Fruit fly (Drosophila melanogaster): ENCODE data around the gene Las.

Gene Las

dm6 chr3L:20444815-20445519 is 12.8 kb upstream of the Las start (continued):
- TF ChIP-seq CG43689 (GFP tag; IDR thresholded peaks at IDR 0.05) (peak; percentile 76), CG12155 (GFP tag; optimal IDR thresholded peaks at IDR 0.05) (peak; percentile 56), CG34224 (GFP tag; IDR thresholded peaks at IDR 0.05; ENCODE audit: partially characterized antibody) (no peak), gcm2 (GFP tag; optimal IDR thresholded peaks at IDR 0.05) (peak; percentile 33), gcm (GFP tag; optimal IDR thresholded peaks at IDR 0.05) (peak; percentile 73), CG1792 (GFP tag; optimal IDR thresholded peaks at IDR 0.05) (no peak), grau (tag; optimal IDR thresholded peaks at IDR 0.05) (peak; percentile 83), CG15696 (tag; optimal IDR thresholded peaks at IDR 0.05) (peak; percentile 43), GATAe (GFP tag; conservative IDR thresholded peaks at IDR 0.05) (peak; percentile 63; the same call in 1 of the 2 replicates), mam (GFP tag; optimal IDR thresholded peaks at IDR 0.05) (peak; percentile 44), amos (GFP tag; IDR thresholded peaks at IDR 0.05; ENCODE audit: partially characterized antibody) (no peak), Abd-B (GFP tag; optimal IDR thresholded peaks at IDR 0.05) (peak; percentile 71), Taf1 (GFP tag; IDR thresholded peaks at IDR 0.05) (peak; percentile 82), CG18599 (GFP tag; optimal IDR thresholded peaks at IDR 0.05) (peak; percentile 87), CG12942 (GFP tag; optimal IDR thresholded peaks at IDR 0.05) (peak; percentile 68), ase (GFP tag; IDR thresholded peaks at IDR 0.05) (peak; percentile 94), CG11247 (GFP tag; IDR thresholded peaks at IDR 0.05) (peak; percentile 85)

dm6 chr3L:20442674-20443313 is 10.6 kb upstream of the Las start:
- TF ChIP-seq CG1832 (GFP tag; optimal IDR thresholded peaks at IDR 0.05) (peak; percentile 62), CG13287 (GFP tag; IDR thresholded peaks at IDR 0.05; ENCODE audit: partially characterized antibody) (peak; percentile 7; the same call in 1 of the 2 replicates), CG4360 (GFP tag; IDR thresholded peaks at IDR 0.05) (0 out of 2 replicates have a peak, but pooled peaks have one; percentile 26), Hr39 (optimal IDR thresholded peaks at IDR 0.05) (no peak), CG10366 (GFP tag; IDR thresholded peaks at IDR 0.05) (no peak), Bteb2 (GFP tag; optimal IDR thresholded peaks at IDR 0.05) (no peak), scrt (GFP tag; optimal IDR thresholded peaks at IDR 0.05) (peak; percentile 47), Adf1 (GFP tag; IDR thresholded peaks at IDR 0.05) (no peak), tna (GFP tag; IDR thresholded peaks at IDR 0.05; ENCODE audit: partially characterized antibody) (peak; percentile 38; the same call in 1 of the 2 replicates), CG33557 (GFP tag; optimal IDR thresholded peaks at IDR 0.05) (no peak), Deaf1 (tag; optimal IDR thresholded peaks at IDR 0.05) (peak; percentile 42), nom (GFP tag; optimal IDR thresholded peaks at IDR 0.05) (peak; percentile 16), Trl (optimal IDR thresholded peaks at IDR 0.05) (peak; percentile 72 to 78), Trl (GFP tag; optimal IDR thresholded peaks at IDR 0.05) (no peak), CG34422 (GFP tag; IDR thresholded peaks at IDR 0.05) (peak; percentile 17; the same call in 1 of the 3 replicates), pros (GFP tag; optimal IDR thresholded peaks at IDR 0.05) (peak; percentile 99), CG6791 (GFP tag; IDR thresholded peaks at IDR 0.05; ENCODE audit: partially characterized antibody) (peak; percentile 24; the same call in 1 of the 3 replicates), Med (GFP tag) (peak; percentile 28), ewg (GFP tag; optimal IDR thresholded peaks at IDR 0.05) (peak; percentile 86), CG6654 (GFP tag; optimal IDR thresholded peaks at IDR 0.05) (peak; percentile 99), sd (tag; optimal IDR thresholded peaks at IDR 0.05) (peak; percentile 12), sc (optimal IDR thresholded peaks at IDR 0.05) (no peak), sc (GFP tag; optimal IDR thresholded peaks at IDR 0.05) (no peak), nerfin-2 (GFP tag; IDR thresholded peaks at IDR 0.05; ENCODE audit: partially characterized antibody) (peak; percentile 52; the same call in 1 of the 2 replicates), cad (GFP tag; optimal IDR thresholded peaks at IDR 0.05) (peak; percentile 76), CG6854 (GFP tag; optimal IDR thresholded peaks at IDR 0.05) (peak; percentile 15), seq (GFP tag; IDR thresholded peaks at IDR 0.05) (peak; percentile 64; the same call in 1 of the 2 replicates), nerfin-1 (tag; optimal IDR thresholded peaks at IDR 0.05) (peak; percentile 1)

All from whole organism, embryonic.